Worm (Caenorhabditis elegans) whole organism, dauer: Measurements from ENCODE around the gene F56D6.12.
"Not testable (repeated sequence)": the region's sequence is repeated elsewhere in the genome, so short reads cannot be mapped to it uniquely, and the experiment has no call there.

Experiments used
- unc-62 ChIP-seq: sonication (generic microtip); optimal IDR thresholded peaks from 2 replicates; lab custom pipeline; 2017; ENCODE audit warnings: missing biosample characterization, missing genetic modification reagents, missing genetic modification characterization

F56D6.12 gene

DNA sequence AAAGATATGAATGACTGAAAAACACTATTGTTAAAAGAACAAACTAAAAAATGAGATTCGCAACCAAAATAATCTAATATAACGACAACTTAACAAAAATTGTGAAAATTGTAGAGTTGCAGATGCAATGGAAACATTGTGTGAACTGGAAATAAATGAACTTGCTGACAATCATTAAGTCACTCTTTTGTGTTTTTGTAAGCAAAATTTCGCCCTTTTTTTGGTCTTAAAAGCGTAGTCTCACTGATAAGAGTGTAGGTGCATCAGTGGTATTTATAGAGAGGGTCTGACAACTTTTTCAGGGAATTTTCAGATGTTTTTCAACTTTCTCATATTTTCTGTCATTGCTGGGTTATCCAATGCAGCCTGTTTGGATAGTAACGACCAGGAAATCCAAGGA, 18.2 kb downstream of the F56D6.12 start, which contains the start of gene clec-68:
Gene clec-68 (plus strand): TSS at position 301 of the 400 bp plus-strand sequence.
- TF ChIP-seq unc-62 = no peak

DNA sequence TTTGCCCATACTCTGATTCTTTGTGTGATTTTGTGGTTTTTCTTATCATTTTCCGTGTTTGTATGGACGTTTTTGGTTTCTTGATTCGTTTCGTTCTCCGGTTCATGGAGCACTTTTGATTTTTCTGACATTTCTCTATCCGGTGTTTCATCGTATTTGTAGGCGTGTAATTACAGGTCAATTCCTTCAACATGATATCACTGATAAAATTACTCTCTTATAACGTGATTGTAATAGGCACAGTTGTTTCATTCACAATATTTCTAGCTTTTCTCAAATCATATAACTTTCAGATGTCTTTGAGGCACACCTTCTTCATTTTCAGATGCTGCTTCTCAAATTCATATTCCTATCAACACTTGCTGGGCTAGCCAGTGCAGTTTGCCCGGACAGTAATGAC, 24.5 kb downstream of the F56D6.12 start, which contains the start of gene clec-70:
Gene clec-70 (plus strand): TSS at position 301 of the 400 bp plus-strand sequence.
- TF ChIP-seq unc-62 = not testable (repeated sequence)

DNA sequence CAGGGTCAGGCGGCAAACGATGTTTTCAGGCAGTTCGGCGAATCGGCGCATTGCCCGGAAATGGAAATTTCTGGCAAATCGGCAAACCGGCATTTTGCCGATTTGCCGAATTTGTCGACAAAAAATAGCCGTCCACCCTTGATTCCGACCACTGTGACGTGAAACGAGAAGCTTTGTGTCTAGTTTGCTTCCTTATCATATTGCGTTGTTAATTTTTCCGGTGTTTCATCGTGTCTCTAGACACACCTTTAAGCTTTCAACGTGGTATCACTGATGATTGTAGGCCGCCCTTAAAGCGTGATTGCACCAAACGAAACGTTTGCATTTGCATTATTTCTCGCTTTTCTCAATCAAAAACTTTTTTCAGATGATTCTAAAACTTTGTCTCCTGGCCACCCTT, 29.2 kb downstream of the F56D6.12 start, which contains the start of gene clec-71:
Gene clec-71 (plus strand): TSS at position 362 of the 400 bp plus-strand sequence.
- no peak for TF ChIP-seq unc-62

DNA sequence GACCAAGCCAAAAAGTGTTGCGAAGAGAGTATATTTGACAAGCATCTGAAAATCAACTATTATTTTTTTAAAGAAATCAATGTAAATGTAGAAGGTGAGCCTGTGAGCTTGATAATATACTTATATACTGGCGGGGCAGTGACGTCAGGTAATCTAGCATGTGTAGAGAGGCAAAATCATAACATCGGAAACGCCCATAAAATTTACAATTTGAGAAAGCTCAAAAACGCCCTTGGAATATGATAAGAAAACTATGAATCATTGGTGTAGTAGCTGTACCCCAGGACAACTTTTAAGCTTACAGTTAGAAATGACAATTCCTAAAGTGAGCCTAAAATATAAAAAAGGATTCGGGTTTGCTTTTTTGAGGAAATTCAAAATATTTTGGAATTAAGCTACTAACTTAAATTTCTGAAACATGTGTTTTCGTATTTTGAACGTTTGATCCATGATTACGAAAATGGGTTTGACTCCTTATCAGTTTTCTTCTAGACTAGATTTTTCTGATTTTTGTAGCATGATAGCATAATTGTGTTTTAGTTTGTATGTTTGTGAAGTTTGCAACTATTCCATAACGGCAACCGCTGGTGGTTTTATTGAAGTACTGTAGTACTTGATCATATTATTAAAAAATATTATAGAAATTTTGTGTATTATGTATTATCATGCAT, 33.9 kb downstream of the F56D6.12 start, which contains the start of gene clec-174:
Gene clec-174 (minus strand): TSS at position 51 of the 671 bp plus-strand sequence.
- TF ChIP-seq unc-62 = no peak

DNA sequence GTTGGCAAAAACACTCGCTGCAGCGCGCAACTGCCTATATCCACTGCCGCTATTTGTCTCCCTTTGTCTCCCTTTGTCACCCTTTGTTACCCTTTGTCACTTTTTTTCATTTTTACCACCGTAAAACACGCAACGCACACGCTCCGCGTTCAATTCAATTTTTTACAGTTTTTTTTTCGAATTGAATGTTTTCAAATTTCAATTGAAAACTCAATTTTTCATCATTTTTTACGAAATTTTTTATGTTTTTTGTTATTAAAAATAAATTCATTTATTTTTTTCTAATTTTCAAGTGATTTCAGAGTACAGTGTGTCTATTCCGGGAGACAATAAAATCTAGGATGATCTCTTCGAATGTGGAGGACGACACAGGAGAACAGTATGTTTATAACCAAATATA, 35.1 kb downstream of the F56D6.12 start, which contains the start of gene Y46C8AL.11:
Gene Y46C8AL.11 (plus strand): TSS at position 301 of the 400 bp plus-strand sequence.
- TF ChIP-seq unc-62 = no peak

DNA sequence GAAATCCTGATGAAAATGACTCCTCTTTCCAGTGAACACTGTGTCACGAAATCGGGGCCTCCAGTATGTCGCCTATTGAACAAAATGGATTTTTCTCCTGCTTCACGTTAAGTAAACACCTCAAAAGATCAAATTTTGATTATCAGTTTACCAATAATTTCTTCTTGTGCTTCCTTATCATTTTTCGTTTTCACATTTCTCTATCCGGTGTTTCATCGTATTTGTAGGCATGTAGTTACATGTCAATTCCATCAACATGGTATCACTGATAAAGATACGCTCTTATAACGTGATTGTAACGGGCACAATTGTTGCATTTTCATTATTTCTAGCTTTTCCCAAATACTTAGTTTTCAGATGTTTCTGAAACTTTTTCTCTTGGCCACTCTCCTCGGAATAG, 36.5 kb downstream of the F56D6.12 start, which contains the start of gene clec-72:
Gene clec-72 (plus strand): TSS at position 358 of the 400 bp plus-strand sequence.
- no peak for TF ChIP-seq unc-62

DNA sequence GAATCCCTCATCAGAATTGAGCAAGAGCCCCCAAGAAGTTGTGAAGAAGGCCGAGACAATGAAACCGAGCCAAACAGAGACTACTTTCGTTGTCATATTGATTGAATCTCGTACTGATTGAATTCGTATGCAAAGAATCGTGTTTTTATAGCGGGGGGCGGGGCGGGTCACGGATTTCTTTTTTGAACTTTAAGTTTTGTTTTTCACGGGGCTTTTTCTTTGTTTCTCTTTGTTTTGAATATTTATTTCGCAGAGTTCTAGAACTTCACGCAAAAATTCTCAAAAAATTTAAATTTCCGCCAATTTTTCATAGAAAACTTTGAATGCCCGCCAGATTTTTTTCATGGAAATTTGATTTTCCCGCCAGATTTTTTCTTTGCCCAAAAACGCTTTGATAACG, 48.2 kb downstream of the F56D6.12 start, which contains the start of gene clec-73:
Gene clec-73 (minus strand): TSS at position 101 of the 400 bp plus-strand sequence.
- TF ChIP-seq unc-62 = no peak

DNA sequence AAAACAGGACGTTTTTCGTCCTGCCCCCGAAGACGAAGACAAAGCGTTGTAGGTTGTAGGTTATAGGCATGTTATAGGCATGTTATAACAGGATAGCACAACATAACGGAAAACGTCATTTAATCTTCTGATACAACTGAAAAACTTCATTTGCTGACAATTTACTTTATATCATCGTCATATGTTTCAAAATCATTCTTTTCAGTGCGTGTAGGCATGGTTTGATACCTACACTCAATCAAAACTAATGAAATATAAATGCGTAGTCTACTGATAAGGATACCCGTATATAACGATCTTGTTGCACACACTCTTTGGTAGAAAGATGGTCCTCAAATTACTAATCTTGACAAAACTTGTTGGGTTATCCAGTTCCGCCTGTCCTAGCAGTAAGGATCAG, 48.8 kb downstream of the F56D6.12 start, which contains the start of gene clec-74:
Gene clec-74 (plus strand): TSS at position 301 of the 400 bp plus-strand sequence.
- TF ChIP-seq unc-62 = no peak
